Worm (Caenorhabditis elegans) whole organism, late embryonic: ENCODE results near the gene C50B6.1.

Experiments
- ama-1 ChIP-seq: fragments of 150-350 bp; optimal IDR thresholded peaks from 2 replicates; lab custom pipeline; 2014
- ceh-31 ChIP-seq: sonication (generic microtip); optimal IDR thresholded peaks from 2 replicates; lab custom pipeline; 2016; ENCODE audit warnings: missing genetic modification characterization, missing compliant biosample characterization
- fax-1 ChIP-seq: sonication (generic microtip); optimal IDR thresholded peaks from 2 replicates; lab custom pipeline; 2016; ENCODE audit warnings: missing genotype, missing genetic modification characterization, missing compliant biosample characterization
- madf-2 ChIP-seq: sonication (generic microtip); optimal IDR thresholded peaks from 2 replicates; lab custom pipeline; 2017; ENCODE audit warnings: missing genetic modification characterization, missing compliant biosample characterization
- nfya-1 ChIP-seq: sonication (generic microtip); optimal IDR thresholded peaks from 2 replicates; lab custom pipeline; 2017; ENCODE audit warnings: missing genetic modification characterization, mild to moderate bottlenecking, missing compliant biosample characterization, antibody characterized with exemption, moderate library complexity
- odd-2 ChIP-seq: sonication (generic microtip); optimal IDR thresholded peaks from 2 replicates; lab custom pipeline; 2017; ENCODE audit warnings: antibody characterized with exemption, mild to moderate bottlenecking, missing genetic modification characterization, missing compliant biosample characterization
- pqm-1 ChIP-seq: sonication (generic microtip); optimal IDR thresholded peaks from 2 replicates; lab custom pipeline; 2016; ENCODE audit warnings: missing genetic modification characterization, missing compliant biosample characterization
- tbx-7 ChIP-seq: sonication (generic microtip); optimal IDR thresholded peaks from 2 replicates; lab custom pipeline; 2016; ENCODE audit warnings: missing genotype, missing genetic modification characterization, missing compliant biosample characterization

ce11 chrV:13320676-13321075 is 12.0 kb downstream of the C50B6.1 start, which contains the start of gene srh-15:
- TF ChIP-seq tbx-7 (tag; lab: Kevin White, UChicago) (no peak), fax-1 (tag; lab: Kevin White, UChicago) (no peak), odd-2 (tag; lab: Kevin White, UChicago) (no peak), nfya-1 (tag; lab: Kevin White, UChicago) (no peak), ama-1 (lab: Kevin White, UChicago) (no peak), madf-2 (tag; lab: Kevin White, UChicago) (no peak), ceh-31 (tag; lab: Kevin White, UChicago) (no peak), pqm-1 (tag; lab: Kevin White, UChicago) (no peak)
